Worm (Caenorhabditis elegans) whole organism, mixed stage, embryonic: ENCODE measurements around the gene cua-1.

ENCODE experiments used
- M03D4.4 ChIP-seq: sonication (generic microtip); optimal IDR thresholded peaks from 2 replicates; lab custom pipeline; 2017; ENCODE audit warnings: mild to moderate bottlenecking, missing genetic modification characterization, missing compliant biosample characterization
- bed-3 ChIP-seq: fragments of 200-800 bp; sonication (Bioruptor generic); optimal IDR thresholded peaks from 3 replicates; lab custom pipeline; 2018; ENCODE audit warnings: mild to moderate bottlenecking, missing genetic modification characterization, moderate library complexity, missing compliant biosample characterization
- blmp-1 ChIP-seq: fragments of 150-350 bp; optimal IDR thresholded peaks from 2 replicates; lab custom pipeline; 2014; ENCODE audit warnings: missing biosample characterization, missing genetic modification characterization
- mep-1 ChIP-seq: fragments of 150-350 bp; optimal IDR thresholded peaks from 2 replicates; lab custom pipeline; 2017; ENCODE audit warnings: missing biosample characterization, missing genetic modification reagents, missing genetic modification characterization, inconsistent platforms
- nhr-12 ChIP-seq: fragments of 150-350 bp; optimal IDR thresholded peaks from 2 replicates; lab custom pipeline; 2014; ENCODE audit warnings: missing biosample characterization, missing genetic modification characterization
- pha-4 ChIP-seq: fragments of 150-350 bp; optimal IDR thresholded peaks from 2 replicates; lab custom pipeline; 2018; ENCODE audit warnings: missing biosample characterization, missing genetic modification reagents, missing genetic modification characterization
- unc-39 ChIP-seq: fragments of 150-350 bp; optimal IDR thresholded peaks from 2 replicates; lab custom pipeline; 2014; ENCODE audit warnings: missing biosample characterization, missing genetic modification characterization
- ztf-11 ChIP-seq: fragments of 150-350 bp; optimal IDR thresholded peaks from 2 replicates; lab custom pipeline; 2014; ENCODE audit warnings: missing biosample characterization, missing genetic modification characterization

DNA sequence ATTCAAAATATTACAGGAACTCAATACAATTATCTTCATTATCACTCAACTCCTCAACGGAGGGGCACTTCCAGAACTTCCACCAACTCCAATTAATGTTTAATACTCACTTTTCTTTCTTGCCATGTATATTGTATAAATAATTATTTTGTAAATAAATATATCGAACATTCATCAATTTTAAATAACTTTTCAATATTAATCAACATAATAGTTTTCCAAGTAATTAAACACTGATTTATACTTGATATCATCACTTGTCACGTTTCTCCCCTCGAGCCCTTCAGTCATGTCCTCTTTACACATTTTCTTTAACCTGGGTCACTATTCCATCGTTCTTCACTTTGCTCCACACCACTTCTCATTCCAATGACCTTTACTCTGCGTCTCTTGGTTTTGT is 52.2 kb downstream of the cua-1 start, which contains the start of gene mig-18:
- TF ChIP-seq bed-3 (GFP tag; lab: Kevin White, UChicago) (no peak), pha-4 (tag; lab: Kevin White, UChicago) (no peak), ztf-11 (tag; lab: Kevin White, UChicago) (no peak), mep-1 (tag; lab: Kevin White, UChicago) (no peak), blmp-1 (tag; lab: Kevin White, UChicago) (no peak), M03D4.4 (no peak), nhr-12 (tag; lab: Kevin White, UChicago) (no peak), unc-39 (tag; lab: Kevin White, UChicago) (no peak)
